Worm (Caenorhabditis elegans) whole organism, L4 larva: ENCODE results near the gene erh-2.

Experiments used
- D1046.2 ChIP-seq: fragments of 200-800 bp; sonication (Bioruptor generic); IDR thresholded peaks from 2 replicates; pipeline ENCODE4 v1.3.6; 2022; ENCODE audit warnings: missing genetic modification characterization, missing compliant biosample characterization
- F10B5.3 ChIP-seq: sonication (generic microtip); optimal IDR thresholded peaks from 2 replicates; lab custom pipeline; 2016; ENCODE audit warnings: mild to moderate bottlenecking, missing genetic modification characterization, missing compliant biosample characterization
- F26F4.8 ChIP-seq: fragments of 200-800 bp; sonication (Bioruptor generic); conservative IDR thresholded peaks from 2 replicates; pipeline ENCODE4 v1.3.6; 2022; ENCODE audit warnings: missing genetic modification characterization, missing compliant biosample characterization
- F37D6.2 ChIP-seq: sonication (generic microtip); optimal IDR thresholded peaks from 2 replicates; lab custom pipeline; 2016; ENCODE audit warnings: mild to moderate bottlenecking, missing genetic modification characterization, missing compliant biosample characterization
- Y48G9A.11 ChIP-seq: fragments of 200-800 bp; sonication (Bioruptor generic); IDR thresholded peaks from 2 replicates; pipeline ENCODE4 v1.3.6; 2022; ENCODE audit warnings: missing genetic modification reagents, missing genetic modification characterization, missing compliant biosample characterization
- ZK337.2 ChIP-seq: fragments of 200-800 bp; sonication (Bioruptor generic); IDR thresholded peaks from 2 replicates; pipeline ENCODE4 v1.3.6; 2022; ENCODE audit warnings: missing genetic modification reagents, missing genetic modification characterization, missing compliant biosample characterization
- ZK546.5 ChIP-seq, 2 experiments: sonication (generic microtip); optimal IDR thresholded peaks; 2 replicates each; lab custom pipeline; 2017; ENCODE audit warnings: missing biosample characterization in 2 of 2, missing genetic modification characterization in 2 of 2
- aha-1 ChIP-seq: fragments of 150-350 bp; peaks from one replicate; lab custom pipeline; 2014; ENCODE audit warnings: missing biosample characterization, missing genetic modification characterization
- ama-1 ChIP-seq: fragments of 150-350 bp; optimal IDR thresholded peaks from 2 replicates; lab custom pipeline; 2014; ENCODE audit warnings: inconsistent platforms, mixed read lengths
- arid-1 ChIP-seq: fragments of 200-800 bp; sonication (Bioruptor generic); conservative IDR thresholded peaks from 2 replicates; pipeline ENCODE4 v1.3.6; 2022; ENCODE audit warnings: missing genetic modification reagents, missing genetic modification characterization, missing compliant biosample characterization
- ceh-20 ChIP-seq: fragments of 200-800 bp; sonication (Bioruptor generic); IDR thresholded peaks from 2 replicates; pipeline ENCODE4 v1.3.6; 2022; ENCODE audit warnings: missing genetic modification reagents, missing genetic modification characterization, missing compliant biosample characterization
- ceh-82 ChIP-seq: sonication (generic microtip); optimal IDR thresholded peaks from 2 replicates; lab custom pipeline; 2017; ENCODE audit warnings: missing biosample characterization, missing genetic modification characterization
- ces-1 ChIP-seq: fragments of 150-350 bp; sonication (generic microtip); optimal IDR thresholded peaks from 4 replicates; lab custom pipeline; 2014; ENCODE audit warnings: missing biosample characterization, missing genetic modification reagents, missing genetic modification characterization
- cey-2 ChIP-seq: sonication (generic microtip); optimal IDR thresholded peaks from 3 replicates; lab custom pipeline; 2017; ENCODE audit warnings: missing genetic modification characterization, mild to moderate bottlenecking, missing compliant biosample characterization, antibody characterized with exemption, borderline replicate concordance; ENCODE audit not compliant: insufficient read depth
- daf-12 ChIP-seq: fragments of 150-350 bp; optimal IDR thresholded peaks from 2 replicates; lab custom pipeline; 2014; ENCODE audit warnings: missing biosample characterization, missing genetic modification reagents, missing genetic modification characterization
- daf-16 ChIP-seq, 3 experiments: sonication (generic microtip); optimal IDR thresholded peaks; 2 replicates each; lab custom pipeline; 2016 to 2017; ENCODE audit warnings: missing genetic modification characterization in 3 of 3, missing genetic modification reagents in 3 of 3, mild to moderate bottlenecking in 2 of 3, missing compliant biosample characterization in 2 of 3, missing biosample characterization in 1 of 3, moderate library complexity in 1 of 3
- daf-8 ChIP-seq: fragments of 200-800 bp; sonication (Bioruptor generic); IDR thresholded peaks from 2 replicates; pipeline ENCODE4 v1.3.6; 2022; ENCODE audit warnings: missing genetic modification characterization, missing compliant biosample characterization
- dmd-6 ChIP-seq: fragments of 200-800 bp; sonication (Bioruptor generic); IDR thresholded peaks from 2 replicates; pipeline ENCODE4 v1.3.6; 2022; ENCODE audit warnings: missing genetic modification reagents, missing genetic modification characterization, missing compliant biosample characterization
- dmd-8 ChIP-seq: fragments of 200-800 bp; sonication (Bioruptor generic); IDR thresholded peaks from 2 replicates; pipeline ENCODE4 v1.3.6; 2022; ENCODE audit warnings: missing genetic modification characterization, missing compliant biosample characterization
- duxl-1 ChIP-seq: sonication (generic microtip); optimal IDR thresholded peaks from 2 replicates; lab custom pipeline; 2016; ENCODE audit warnings: mild to moderate bottlenecking, missing genetic modification characterization, moderate library complexity, missing compliant biosample characterization; ENCODE audit not compliant: poor library complexity
- dve-1 ChIP-seq: sonication (generic microtip); optimal IDR thresholded peaks from 2 replicates; lab custom pipeline; 2017; ENCODE audit warnings: antibody characterized with exemption, mild to moderate bottlenecking, missing genetic modification characterization, missing compliant biosample characterization; ENCODE audit not compliant: insufficient read depth
- egl-27 ChIP-seq: sonication (generic microtip); optimal IDR thresholded peaks from 3 replicates; lab custom pipeline; 2017; ENCODE audit warnings: missing biosample characterization, missing genetic modification reagents, missing genetic modification characterization
- egl-43 ChIP-seq: fragments of 200-800 bp; sonication (Bioruptor generic); IDR thresholded peaks from 2 replicates; pipeline ENCODE4 v1.3.6; 2022; ENCODE audit warnings: missing genetic modification reagents, missing genetic modification characterization, missing compliant biosample characterization
- hif-1 ChIP-seq, 2 experiments: sonication (generic microtip); optimal IDR thresholded peaks; 2 replicates each; lab custom pipeline; 2016 to 2017; ENCODE audit warnings: missing compliant biosample characterization in 2 of 2, missing genetic modification characterization in 2 of 2, missing genetic modification reagents in 2 of 2, missing genotype in 2 of 2, mild to moderate bottlenecking in 1 of 2
- hlh-30 ChIP-seq: sonication (generic microtip); optimal IDR thresholded peaks from 2 replicates; lab custom pipeline; 2017; ENCODE audit warnings: antibody characterized with exemption, mild to moderate bottlenecking, missing genetic modification characterization, missing compliant biosample characterization; ENCODE audit not compliant: insufficient read depth
- hmg-1.1 ChIP-seq: fragments of 200-800 bp; sonication (Bioruptor generic); IDR thresholded peaks from 2 replicates; pipeline ENCODE4 v1.3.6; 2022; ENCODE audit warnings: missing genetic modification reagents, missing genetic modification characterization, missing compliant biosample characterization
- lim-7 ChIP-seq: fragments of 200-800 bp; sonication (Bioruptor generic); IDR thresholded peaks from 2 replicates; pipeline ENCODE4 v1.3.6; 2022; ENCODE audit warnings: missing genetic modification characterization, missing compliant biosample characterization
- lin-39 ChIP-seq: fragments of 150-350 bp; optimal IDR thresholded peaks from 2 replicates; lab custom pipeline; 2014; ENCODE audit warnings: missing biosample characterization, missing genetic modification reagents, missing genetic modification characterization
- lsy-2 ChIP-seq, 2 experiments: fragments of 150-350 bp in 1 of 2; sonication (generic microtip) in 1 of 2; optimal IDR thresholded peaks; 2 replicates each; lab custom pipeline; 2014 to 2017; ENCODE audit warnings: missing biosample characterization in 2 of 2, missing genetic modification characterization in 2 of 2
- mep-1 ChIP-seq: fragments of 150-350 bp; sonication (generic microtip); optimal IDR thresholded peaks from 3 replicates; lab custom pipeline; 2014; ENCODE audit warnings: missing biosample characterization, missing genetic modification characterization
- mxl-3 ChIP-seq: fragments of 200-800 bp; sonication (Bioruptor generic); optimal IDR thresholded peaks from 2 replicates; lab custom pipeline; 2018; ENCODE audit warnings: mild to moderate bottlenecking, missing genetic modification characterization, missing compliant biosample characterization
- nhr-237 ChIP-seq: sonication (generic microtip); optimal IDR thresholded peaks from 2 replicates; lab custom pipeline; 2017; ENCODE audit warnings: missing biosample characterization, missing genetic modification characterization
- nhr-25 ChIP-seq: sonication (generic microtip); optimal IDR thresholded peaks from 2 replicates; lab custom pipeline; 2017; ENCODE audit warnings: missing genetic modification characterization, mild to moderate bottlenecking, missing compliant biosample characterization, antibody characterized with exemption, moderate library complexity, borderline replicate concordance; ENCODE audit not compliant: insufficient read depth
- nhr-28 ChIP-seq: fragments of 150-350 bp; optimal IDR thresholded peaks from 2 replicates; lab custom pipeline; 2014; ENCODE audit warnings: missing biosample characterization, missing genetic modification characterization
- pha-4 ChIP-seq, 2 experiments: fragments of 150-350 bp in 1 of 2; fragments of 200-800 bp in 1 of 2; sonication (Bioruptor generic) in 1 of 2; IDR thresholded peaks in 1 of 2; optimal IDR thresholded peaks in 1 of 2; 2 replicates each; pipeline versions ENCODE4 v1.3.6 to Lab custom; 2014 to 2022; ENCODE audit warnings: missing genetic modification characterization in 2 of 2, missing genetic modification reagents in 2 of 2, missing biosample characterization in 1 of 2, missing compliant biosample characterization in 1 of 2
- php-3 ChIP-seq: fragments of 200-800 bp; sonication (Bioruptor generic); IDR thresholded peaks from 2 replicates; pipeline ENCODE4 v1.3.6; 2022; ENCODE audit warnings: missing genetic modification reagents, missing genetic modification characterization, missing compliant biosample characterization
- pqm-1 ChIP-seq: sonication (generic microtip); optimal IDR thresholded peaks from 2 replicates; lab custom pipeline; 2017; ENCODE audit warnings: missing biosample characterization, missing genetic modification characterization
- rbr-2 ChIP-seq: sonication (generic microtip); optimal IDR thresholded peaks from 2 replicates; lab custom pipeline; 2016; ENCODE audit warnings: missing genotype, missing genetic modification characterization, missing compliant biosample characterization
- sdz-12 ChIP-seq: fragments of 200-800 bp; sonication (Bioruptor generic); optimal IDR thresholded peaks from 2 replicates; lab custom pipeline; 2018; ENCODE audit warnings: mild to moderate bottlenecking, missing genetic modification characterization, missing compliant biosample characterization
- snpc-1.2 ChIP-seq: fragments of 200-800 bp; sonication (Bioruptor generic); IDR thresholded peaks from 2 replicates; pipeline ENCODE4 v1.3.6; 2022; ENCODE audit warnings: missing genetic modification reagents, missing genetic modification characterization, missing compliant biosample characterization
- spr-3 ChIP-seq: fragments of 200-800 bp; sonication (Bioruptor generic); optimal IDR thresholded peaks from 2 replicates; lab custom pipeline; 2018; ENCODE audit warnings: mild to moderate bottlenecking, missing genetic modification characterization, missing compliant biosample characterization
- unc-130 ChIP-seq: sonication (generic microtip); optimal IDR thresholded peaks from 2 replicates; lab custom pipeline; 2016; ENCODE audit warnings: missing genetic modification reagents, missing genetic modification characterization, missing compliant biosample characterization

The erh-2 gene

ce11 chrIII:4560393-4560890 lies 32.6 kb upstream of the erh-2 start (continued):
- peak; percentile 59 for TF ChIP-seq F37D6.2
- peak in 1 of 2 experiments; percentile 59 for TF ChIP-seq hif-1 (tag; optimal IDR thresholded peaks at IDR 0.05; lab: Kevin White, UChicago)
- TF ChIP-seq ceh-20: 0 out of 2 replicates have a peak, but pooled peaks have one; percentile 26
- TF ChIP-seq pha-4 (GFP tag; IDR thresholded peaks at IDR 0.05; lab: Robert Waterston, UW): peak; percentile 72
- TF ChIP-seq pha-4 (tag; optimal IDR thresholded peaks at IDR 0.05; lab: Kevin White, UChicago): peak; percentile 83
- TF ChIP-seq ZK337.2 (GFP tag; lab: Robert Waterston, UW): no peak
- peak; percentile 74 to 79 for TF ChIP-seq lsy-2 (tag; optimal IDR thresholded peaks at IDR 0.05; lab: Kevin White, UChicago)
- peak; percentile 73 for TF ChIP-seq mep-1 (tag; lab: Kevin White, UChicago)
- TF ChIP-seq rbr-2 (tag; lab: Kevin White, UChicago): peak; percentile 72
- peak; percentile 64 for TF ChIP-seq dmd-6 (GFP tag; lab: Robert Waterston, UW)
- TF ChIP-seq F10B5.3 (tag; lab: Kevin White, UChicago): peak; percentile 62
- TF ChIP-seq pqm-1: peak; percentile 26
- TF ChIP-seq F26F4.8 (GFP tag; lab: Robert Waterston, UW): no peak
- no peak for TF ChIP-seq sdz-12 (GFP tag; lab: Kevin White, UChicago)
- TF ChIP-seq arid-1 (GFP tag; lab: Robert Waterston, UW): peak; percentile 39
- peak; percentile 79 for TF ChIP-seq egl-43 (GFP tag; lab: Robert Waterston, UW)
- TF ChIP-seq, all 104 proteins: peak for 46

ce11 chrIII:4561286-4561685 lies 31.7 kb upstream of the erh-2 start:
- TF ChIP-seq daf-16 (GFP tag; optimal IDR thresholded peaks at IDR 0.05; lab: Kevin White, UChicago) (no peak), daf-16 (tag; optimal IDR thresholded peaks at IDR 0.05; lab: Kevin White, UChicago) (peak; percentile 80), daf-12 (tag; lab: Kevin White, UChicago) (no peak), pqm-1 (peak; percentile 61), php-3 (GFP tag; lab: Robert Waterston, UW) (0 out of 2 replicates have a peak, but pooled peaks have one; percentile 21), lsy-2 (tag; optimal IDR thresholded peaks at IDR 0.05; lab: Kevin White, UChicago) (no peak), lin-39 (tag; lab: Kevin White, UChicago) (no peak), ama-1 (no peak), dve-1 (peak; percentile 51), ZK546.5 (tag; optimal IDR thresholded peaks at IDR 0.05; lab: Kevin White, UChicago) (no peak), nhr-28 (tag; lab: Kevin White, UChicago) (peak; percentile 14), hmg-1.1 (GFP tag; lab: Robert Waterston, UW) (no peak), daf-8 (no peak), lim-7 (GFP tag; lab: Robert Waterston, UW) (no peak)

- TF ChIP-seq spr-3 (GFP tag; lab: Kevin White, UChicago) (no peak), cey-2 (tag; lab: Kevin White, UChicago) (no peak), lin-39 (tag; lab: Kevin White, UChicago) (no peak), mxl-3 (peak; percentile 68), ceh-82 (no peak), D1046.2 (GFP tag; lab: Robert Waterston, UW) (no peak), nhr-28 (tag; lab: Kevin White, UChicago) (peak; percentile 60), hif-1 (tag; optimal IDR thresholded peaks at IDR 0.05; lab: Kevin White, UChicago) (peak in 1 of 2 experiments; percentile 14), daf-16 (GFP tag; optimal IDR thresholded peaks at IDR 0.05; lab: Kevin White, UChicago) (peak in 1 of 2 experiments; percentile 7), daf-16 (tag; optimal IDR thresholded peaks at IDR 0.05; lab: Kevin White, UChicago) (peak; percentile 24), duxl-1 (tag; lab: Kevin White, UChicago) (no peak), hlh-30 (tag; lab: Kevin White, UChicago) (peak; percentile 59), arid-1 (GFP tag; lab: Robert Waterston, UW) (peak; percentile 46; the same call in 1 of the 2 replicates), dmd-8 (no peak), ces-1 (GFP tag; lab: Kevin White, UChicago) (no peak), ZK546.5 (tag; optimal IDR thresholded peaks at IDR 0.05; lab: Kevin White, UChicago) (no peak), nhr-237 (tag; lab: Kevin White, UChicago) (no peak), dmd-6 (GFP tag; lab: Robert Waterston, UW) (peak; percentile 28; the same call in 1 of the 2 replicates), unc-130 (GFP tag; lab: Kevin White, UChicago) (no peak), snpc-1.2 (GFP tag; lab: Robert Waterston, UW) (no peak), Y48G9A.11 (GFP tag; lab: Robert Waterston, UW) (no peak), php-3 (GFP tag; lab: Robert Waterston, UW) (no peak), nhr-25 (tag; lab: Kevin White, UChicago) (no peak), aha-1 (tag; lab: Kevin White, UChicago) (peak; percentile 19), rbr-2 (tag; lab: Kevin White, UChicago) (peak; percentile 68), egl-27 (tag; lab: Kevin White, UChicago) (no peak)
These were observed 30.8 kb upstream of the erh-2 start, which contains the start of gene pan-1 for ce11 chrIII:4562070-4562788. Gene pan-1, plus strand, starts transcription at chrIII:4562738.
